Worm (Caenorhabditis elegans) whole organism, mixed stage, embryonic: ENCODE data around the gene jud-4.
A peak's percentile ranks its signal among the peaks of the same experiment; 100 is the strongest.

Experiments used
- M03D4.4 ChIP-seq: sonication (generic microtip); optimal IDR thresholded peaks from 2 replicates; lab custom pipeline; 2017; ENCODE audit warnings: mild to moderate bottlenecking, missing genetic modification characterization, missing compliant biosample characterization
- bed-3 ChIP-seq: fragments of 200-800 bp; sonication (Bioruptor generic); optimal IDR thresholded peaks from 3 replicates; lab custom pipeline; 2018; ENCODE audit warnings: mild to moderate bottlenecking, missing genetic modification characterization, moderate library complexity, missing compliant biosample characterization
- blmp-1 ChIP-seq: fragments of 150-350 bp; optimal IDR thresholded peaks from 2 replicates; lab custom pipeline; 2014; ENCODE audit warnings: missing biosample characterization, missing genetic modification characterization
- ceh-39 ChIP-seq: fragments of 150-350 bp; optimal IDR thresholded peaks from 2 replicates; lab custom pipeline; 2014; ENCODE audit warnings: missing biosample characterization, missing genetic modification characterization
- ceh-43 ChIP-seq: fragments of 200-800 bp; sonication (Bioruptor generic); optimal IDR thresholded peaks from 2 replicates; lab custom pipeline; 2018; ENCODE audit warnings: mild to moderate bottlenecking, missing genetic modification characterization, moderate library complexity, missing compliant biosample characterization
- ceh-83 ChIP-seq: fragments of 200-800 bp; sonication (Bioruptor generic); optimal IDR thresholded peaks from 2 replicates; lab custom pipeline; 2018; ENCODE audit warnings: mild to moderate bottlenecking, missing genetic modification characterization, missing compliant biosample characterization
- ces-1 ChIP-seq: fragments of 150-350 bp; optimal IDR thresholded peaks from 2 replicates; lab custom pipeline; 2014; ENCODE audit warnings: missing biosample characterization, missing genetic modification reagents, missing genetic modification characterization
- cnd-1 ChIP-seq: fragments of 200-800 bp; sonication (Bioruptor generic); optimal IDR thresholded peaks from 2 replicates; lab custom pipeline; 2018; ENCODE audit warnings: mild to moderate bottlenecking, missing genetic modification characterization, missing compliant biosample characterization
- drap-1 ChIP-seq: fragments of 200-800 bp; sonication (Bioruptor generic); optimal IDR thresholded peaks from 3 replicates; lab custom pipeline; 2018; ENCODE audit warnings: mild to moderate bottlenecking, missing genetic modification characterization, missing compliant biosample characterization
- elt-1 ChIP-seq: sonication (generic microtip); optimal IDR thresholded peaks from 2 replicates; lab custom pipeline; 2017; ENCODE audit warnings: missing genetic modification characterization, mild to moderate bottlenecking, missing compliant biosample characterization, antibody characterized with exemption, moderate library complexity, borderline replicate concordance; ENCODE audit not compliant: insufficient read depth
- elt-3 ChIP-seq: fragments of 150-350 bp; optimal IDR thresholded peaks from 2 replicates; lab custom pipeline; 2014; ENCODE audit warnings: missing biosample characterization, missing genetic modification characterization
- flh-1 ChIP-seq: fragments of 200-800 bp; sonication (Bioruptor generic); optimal IDR thresholded peaks from 2 replicates; lab custom pipeline; 2018; ENCODE audit warnings: mild to moderate bottlenecking, missing genetic modification characterization, moderate library complexity, missing compliant biosample characterization
- ham-2 ChIP-seq: fragments of 200-800 bp; sonication (Bioruptor generic); optimal IDR thresholded peaks from 2 replicates; lab custom pipeline; 2018; ENCODE audit warnings: mild to moderate bottlenecking, missing genetic modification characterization, missing compliant biosample characterization
- hlh-1 ChIP-seq: fragments of 150-350 bp; optimal IDR thresholded peaks from 2 replicates; lab custom pipeline; 2014; ENCODE audit warnings: missing biosample characterization, missing genetic modification reagents, missing genetic modification characterization
- lin-13 ChIP-seq: fragments of 150-350 bp; optimal IDR thresholded peaks from 2 replicates; lab custom pipeline; 2014; ENCODE audit warnings: missing biosample characterization, missing genetic modification characterization
- lin-32 ChIP-seq: fragments of 200-800 bp; sonication (Bioruptor generic); optimal IDR thresholded peaks from 2 replicates; lab custom pipeline; 2018; ENCODE audit warnings: mild to moderate bottlenecking, missing genetic modification characterization, missing compliant biosample characterization
- lsy-2 ChIP-seq: fragments of 150-350 bp; optimal IDR thresholded peaks from 2 replicates; lab custom pipeline; 2014; ENCODE audit warnings: missing biosample characterization, missing genetic modification characterization
- mab-5 ChIP-seq: fragments of 150-350 bp; optimal IDR thresholded peaks from 2 replicates; lab custom pipeline; 2014; ENCODE audit warnings: missing biosample characterization, missing genetic modification characterization
- mep-1 ChIP-seq: fragments of 150-350 bp; optimal IDR thresholded peaks from 2 replicates; lab custom pipeline; 2017; ENCODE audit warnings: missing biosample characterization, missing genetic modification reagents, missing genetic modification characterization, inconsistent platforms
- mls-2 ChIP-seq: sonication (generic microtip); optimal IDR thresholded peaks from 2 replicates; lab custom pipeline; 2016; ENCODE audit warnings: mild to moderate bottlenecking, missing genetic modification characterization, moderate library complexity, missing compliant biosample characterization
- nhr-12 ChIP-seq: fragments of 150-350 bp; optimal IDR thresholded peaks from 2 replicates; lab custom pipeline; 2014; ENCODE audit warnings: missing biosample characterization, missing genetic modification characterization
- nhr-2 ChIP-seq: fragments of 150-350 bp; optimal IDR thresholded peaks from 2 replicates; lab custom pipeline; 2014; ENCODE audit warnings: missing biosample characterization, missing genetic modification characterization
- nhr-237 ChIP-seq: fragments of 150-350 bp; optimal IDR thresholded peaks from 2 replicates; lab custom pipeline; 2014; ENCODE audit warnings: missing biosample characterization, missing genetic modification characterization
- nhr-28 ChIP-seq: fragments of 150-350 bp; optimal IDR thresholded peaks from 2 replicates; lab custom pipeline; 2014; ENCODE audit warnings: missing biosample characterization, missing genetic modification characterization
- nhr-76 ChIP-seq: sonication (generic microtip); optimal IDR thresholded peaks from 2 replicates; lab custom pipeline; 2017; ENCODE audit warnings: missing biosample characterization, missing genetic modification characterization
- pha-4 ChIP-seq: fragments of 150-350 bp; optimal IDR thresholded peaks from 2 replicates; lab custom pipeline; 2018; ENCODE audit warnings: missing biosample characterization, missing genetic modification reagents, missing genetic modification characterization
- sem-2 ChIP-seq: fragments of 200-800 bp; sonication (Bioruptor generic); optimal IDR thresholded peaks from 2 replicates; lab custom pipeline; 2018; ENCODE audit warnings: mild to moderate bottlenecking, missing genetic modification characterization, missing compliant biosample characterization
- snpc-4 ChIP-seq: fragments of 150-350 bp; optimal IDR thresholded peaks from 2 replicates; lab custom pipeline; 2014; ENCODE audit warnings: missing biosample characterization, missing genetic modification characterization
- sptf-1 ChIP-seq: sonication (generic microtip); optimal IDR thresholded peaks from 2 replicates; lab custom pipeline; 2017; ENCODE audit warnings: mild to moderate bottlenecking, missing genetic modification characterization, moderate library complexity, missing compliant biosample characterization
- tbx-8 ChIP-seq: fragments of 200-800 bp; sonication (Bioruptor generic); optimal IDR thresholded peaks from 2 replicates; lab custom pipeline; 2018; ENCODE audit warnings: mild to moderate bottlenecking, missing genetic modification characterization, moderate library complexity, missing compliant biosample characterization
- unc-120 ChIP-seq: sonication (generic microtip); optimal IDR thresholded peaks from 2 replicates; lab custom pipeline; 2017; ENCODE audit warnings: missing genetic modification characterization, missing compliant biosample characterization; ENCODE audit not compliant: poor library complexity, severe bottlenecking
- unc-39 ChIP-seq: fragments of 150-350 bp; optimal IDR thresholded peaks from 2 replicates; lab custom pipeline; 2014; ENCODE audit warnings: missing biosample characterization, missing genetic modification characterization
- unc-62 ChIP-seq: fragments of 150-350 bp; optimal IDR thresholded peaks from 2 replicates; lab custom pipeline; 2014; ENCODE audit warnings: missing biosample characterization, missing genetic modification reagents, missing genetic modification characterization
- zip-8 ChIP-seq: fragments of 150-350 bp; optimal IDR thresholded peaks from 2 replicates; lab custom pipeline; 2014; ENCODE audit warnings: missing biosample characterization, missing genetic modification characterization
- ztf-11 ChIP-seq: fragments of 150-350 bp; optimal IDR thresholded peaks from 2 replicates; lab custom pipeline; 2014; ENCODE audit warnings: missing biosample characterization, missing genetic modification characterization

jud-4 gene

ce11 chrX:15276241-15276640, 7.7 kb upstream of the jud-4 start:
- TF ChIP-seq sem-2 (GFP tag; lab: Kevin White, UChicago), result no peak
- TF ChIP-seq ztf-11 (tag; lab: Kevin White, UChicago), result no peak
- no peak for TF ChIP-seq snpc-4 (tag; lab: Kevin White, UChicago)
- no peak for TF ChIP-seq hlh-1 (tag; lab: Kevin White, UChicago)
- no peak for TF ChIP-seq lsy-2 (tag; lab: Kevin White, UChicago)
- TF ChIP-seq ham-2 (GFP tag; lab: Kevin White, UChicago), result no peak
- no peak for TF ChIP-seq mls-2
- no peak for TF ChIP-seq nhr-237
- TF ChIP-seq nhr-28 (tag; lab: Kevin White, UChicago), result no peak
- no peak for TF ChIP-seq drap-1 (GFP tag; lab: Kevin White, UChicago)
- no peak for TF ChIP-seq unc-39 (tag; lab: Kevin White, UChicago)
- no peak for TF ChIP-seq ceh-43 (GFP tag; lab: Kevin White, UChicago)
- TF ChIP-seq cnd-1, result no peak
- no peak for TF ChIP-seq zip-8 (tag; lab: Kevin White, UChicago)
- TF ChIP-seq mab-5 (tag; lab: Kevin White, UChicago), result no peak
- TF ChIP-seq nhr-76 (tag; lab: Kevin White, UChicago), result no peak

- peak; percentile 78 for TF ChIP-seq nhr-237
- TF ChIP-seq pha-4 (tag; lab: Kevin White, UChicago), result peak; percentile 60
- TF ChIP-seq ham-2 (GFP tag; lab: Kevin White, UChicago), result no peak
- peak; percentile 96 for TF ChIP-seq blmp-1 (tag; lab: Kevin White, UChicago)
- peak; percentile 73 for TF ChIP-seq mep-1 (tag; lab: Kevin White, UChicago)
- TF ChIP-seq elt-3 (tag; lab: Kevin White, UChicago), result peak; percentile 29
- TF ChIP-seq M03D4.4 (tag; lab: Kevin White, UChicago), result no peak
- TF ChIP-seq unc-62, result peak; percentile 80
- peak; percentile 59 for TF ChIP-seq lsy-2 (tag; lab: Kevin White, UChicago)
- TF ChIP-seq hlh-1 (tag; lab: Kevin White, UChicago), result peak; percentile 5
- TF ChIP-seq snpc-4 (tag; lab: Kevin White, UChicago), result no peak
- TF ChIP-seq unc-120 (tag; lab: Kevin White, UChicago), result peak; percentile 82
- no peak for TF ChIP-seq drap-1 (GFP tag; lab: Kevin White, UChicago)
- no peak for TF ChIP-seq tbx-8 (GFP tag; lab: Kevin White, UChicago)
- TF ChIP-seq ces-1 (GFP tag; lab: Kevin White, UChicago), result peak; percentile 100
- no peak for TF ChIP-seq ceh-43 (GFP tag; lab: Kevin White, UChicago)
- peak; percentile 50 for TF ChIP-seq cnd-1
Measured at ce11 chrX:15276774-15277173, 7.1 kb upstream of the jud-4 start.

- TF ChIP-seq unc-62 (no peak), snpc-4 (tag; lab: Kevin White, UChicago) (no peak), cnd-1 (peak; percentile 10), mls-2 (peak; percentile 60), unc-120 (tag; lab: Kevin White, UChicago) (no peak), blmp-1 (tag; lab: Kevin White, UChicago) (peak; percentile 44), ceh-39 (tag; lab: Kevin White, UChicago) (no peak), nhr-28 (tag; lab: Kevin White, UChicago) (no peak), mep-1 (tag; lab: Kevin White, UChicago) (no peak), lin-13 (tag; lab: Kevin White, UChicago) (no peak), ham-2 (GFP tag; lab: Kevin White, UChicago) (peak; percentile 82), unc-39 (tag; lab: Kevin White, UChicago) (no peak), drap-1 (GFP tag; lab: Kevin White, UChicago) (no peak), lin-32 (no peak), nhr-237 (peak; percentile 0), flh-1 (GFP tag; lab: Kevin White, UChicago) (no peak), elt-3 (tag; lab: Kevin White, UChicago) (no peak), zip-8 (tag; lab: Kevin White, UChicago) (peak; percentile 81), ceh-43 (GFP tag; lab: Kevin White, UChicago) (no peak), elt-1 (tag; lab: Kevin White, UChicago) (no peak), sem-2 (GFP tag; lab: Kevin White, UChicago) (no peak), mab-5 (tag; lab: Kevin White, UChicago) (no peak), M03D4.4 (tag; lab: Kevin White, UChicago) (peak; percentile 43), lsy-2 (tag; lab: Kevin White, UChicago) (no peak), bed-3 (no peak), nhr-12 (tag; lab: Kevin White, UChicago) (no peak), nhr-2 (tag; lab: Kevin White, UChicago) (no peak), ztf-11 (tag; lab: Kevin White, UChicago) (no peak), nhr-76 (tag; lab: Kevin White, UChicago) (no peak), pha-4 (tag; lab: Kevin White, UChicago) (no peak), ceh-83 (GFP tag; lab: Kevin White, UChicago) (no peak), ces-1 (GFP tag; lab: Kevin White, UChicago) (no peak), sptf-1 (tag; lab: Kevin White, UChicago) (peak; percentile 61), hlh-1 (tag; lab: Kevin White, UChicago) (no peak), tbx-8 (GFP tag; lab: Kevin White, UChicago) (no peak)
Measured at ce11 chrX:15277714-15278187, 6.2 kb upstream of the jud-4 start, which contains the start of gene kin-20. TSS of gene kin-20 (minus strand) at chrX:15277764.
